Worm (Caenorhabditis elegans): ENCODE measurements around the gene mlt-7.

mlt-7 gene

DNA sequence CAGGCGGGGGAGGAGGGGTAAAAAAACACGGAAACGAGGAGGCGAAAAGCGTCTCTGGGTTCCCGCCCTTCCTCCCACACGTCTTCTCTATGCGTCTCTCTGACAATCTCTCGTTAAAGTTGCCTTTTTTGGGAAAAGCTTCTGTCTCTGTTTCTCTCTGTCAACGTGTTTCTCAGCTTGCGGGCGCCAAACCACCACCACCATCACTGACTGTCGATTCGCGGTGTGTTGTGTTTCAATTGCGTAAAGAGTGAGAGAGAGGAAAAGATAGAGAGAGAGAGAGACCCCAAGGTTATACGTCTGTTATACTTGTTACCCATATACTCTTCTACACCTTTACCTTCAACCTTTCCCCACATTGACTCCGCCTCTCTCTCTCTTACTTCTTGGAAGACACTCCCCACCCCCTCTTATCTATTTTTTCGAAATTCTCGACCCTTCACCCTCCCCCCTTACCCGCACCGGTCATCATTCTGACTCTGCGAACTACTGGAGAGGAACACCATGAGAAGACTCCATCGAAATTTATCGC, at the start of gene mlt-7:
Gene mlt-7 (plus strand): TSS at position 482 of the 532 bp plus-strand sequence.
- TF ChIP-seq him-1 (tag; optimal IDR thresholded peaks at IDR 0.05): no peak
- no peak for TF ChIP-seq W03F9.2 (tag; optimal IDR thresholded peaks at IDR 0.05)
- TF ChIP-seq dao-5 (tag; optimal IDR thresholded peaks at IDR 0.05): no peak

ce11 chrII:4344317-4344716, 48.5 kb upstream of the mlt-7 start:
- TF ChIP-seq dao-5 (tag; optimal IDR thresholded peaks at IDR 0.05): no peak
- no peak for TF ChIP-seq him-1 (tag; optimal IDR thresholded peaks at IDR 0.05)
- no peak for TF ChIP-seq W03F9.2 (tag; optimal IDR thresholded peaks at IDR 0.05)

DNA sequence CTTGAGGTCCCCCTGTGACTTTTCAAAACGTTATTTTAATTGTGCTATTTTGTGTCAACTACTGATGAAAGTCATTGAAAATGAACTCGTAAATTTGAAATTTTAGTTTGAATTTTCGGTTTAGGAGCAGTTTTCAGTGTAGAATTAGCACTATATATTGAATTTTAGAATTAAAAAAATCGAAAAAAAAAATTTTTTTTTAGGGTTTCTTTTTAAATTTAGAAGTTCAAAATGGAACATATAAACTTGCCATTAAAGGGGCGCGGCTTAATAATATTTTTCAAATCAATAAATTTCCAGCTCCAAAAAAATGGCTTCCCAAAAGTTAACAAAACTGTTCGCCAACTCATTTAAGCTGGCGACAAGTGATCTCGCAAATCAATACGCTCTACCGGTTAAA, 41.9 kb upstream of the mlt-7 start, which contains the start of gene H20J04.9:
Gene H20J04.9 (plus strand): TSS at position 301 of the 400 bp plus-strand sequence.
- TF ChIP-seq him-1 (tag; optimal IDR thresholded peaks at IDR 0.05) (no peak), dao-5 (tag; optimal IDR thresholded peaks at IDR 0.05) (no peak), W03F9.2 (tag; optimal IDR thresholded peaks at IDR 0.05) (no peak)

DNA sequence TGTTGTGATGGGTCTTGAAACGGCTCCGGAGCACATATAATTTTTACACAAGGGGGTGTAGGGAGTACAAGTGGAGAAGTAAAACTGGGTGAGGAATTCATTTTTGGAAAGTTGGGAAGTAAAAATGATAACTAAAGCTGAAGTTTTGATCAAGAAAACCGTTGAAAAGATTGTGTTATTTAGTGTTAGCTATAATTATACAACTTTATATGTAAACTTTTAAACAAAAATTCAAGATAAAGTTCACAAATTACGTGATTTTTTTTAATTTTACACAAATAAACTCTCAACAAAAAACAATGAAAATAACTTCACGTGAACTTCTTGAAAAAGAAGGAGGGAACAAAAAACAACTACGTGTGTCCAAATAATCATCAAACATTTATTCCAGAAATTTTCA, 37.6 kb upstream of the mlt-7 start, which contains the start of the genes H20J04.7 and H20J04.1:
Gene H20J04.7 (minus strand): TSS at position 101 of the 400 bp plus-strand sequence.
Gene H20J04.1 (plus strand): TSS at position 397 of the 400 bp plus-strand sequence.
- TF ChIP-seq him-1 (tag; optimal IDR thresholded peaks at IDR 0.05): no peak
- no peak for TF ChIP-seq W03F9.2 (tag; optimal IDR thresholded peaks at IDR 0.05)
- no peak for TF ChIP-seq dao-5 (tag; optimal IDR thresholded peaks at IDR 0.05)

- TF ChIP-seq him-1 (tag; optimal IDR thresholded peaks at IDR 0.05): no peak
Observed at ce11 chrII:4358765-4359164, 34.0 kb upstream of the mlt-7 start, which contains the start of gene lat-2. Gene lat-2, plus strand, starts transcription at chrII:4359065.

- TF ChIP-seq W03F9.2 (tag; optimal IDR thresholded peaks at IDR 0.05): no peak
- no peak for TF ChIP-seq him-1 (tag; optimal IDR thresholded peaks at IDR 0.05)
- no peak for TF ChIP-seq dao-5 (tag; optimal IDR thresholded peaks at IDR 0.05)
Observed at ce11 chrII:4359219-4359618, 33.6 kb upstream of the mlt-7 start.

DNA sequence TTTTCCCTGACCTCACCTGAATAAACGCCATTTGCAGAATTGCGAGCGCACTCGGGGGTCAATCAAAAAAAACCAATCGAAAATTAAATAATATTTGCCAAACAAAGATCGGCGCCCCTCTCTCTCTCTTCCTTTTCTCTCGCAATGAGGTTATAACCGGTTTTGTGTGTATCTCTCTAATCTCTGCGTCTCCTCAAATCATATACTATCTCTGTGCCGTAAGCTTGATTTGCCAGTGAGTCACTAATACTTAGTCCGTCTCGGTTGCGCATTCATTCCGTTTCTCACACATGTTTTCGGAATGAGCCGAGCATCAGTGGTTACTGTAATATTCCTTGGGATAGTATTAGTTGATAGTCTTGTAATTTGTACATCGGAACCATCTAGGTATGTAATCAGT, 30.7 kb upstream of the mlt-7 start:
- TF ChIP-seq him-1 (tag; optimal IDR thresholded peaks at IDR 0.05): no peak
- no peak for TF ChIP-seq dao-5 (tag; optimal IDR thresholded peaks at IDR 0.05)
- no peak for TF ChIP-seq W03F9.2 (tag; optimal IDR thresholded peaks at IDR 0.05)

- no peak for TF ChIP-seq him-1 (tag; optimal IDR thresholded peaks at IDR 0.05)
- no peak for TF ChIP-seq W03F9.2 (tag; optimal IDR thresholded peaks at IDR 0.05)
- no peak for TF ChIP-seq dao-5 (tag; optimal IDR thresholded peaks at IDR 0.05)
Observed at ce11 chrII:4367923-4368322, 24.9 kb upstream of the mlt-7 start, which contains the start of gene try-9. Gene try-9, plus strand, starts transcription at chrII:4368223.

DNA sequence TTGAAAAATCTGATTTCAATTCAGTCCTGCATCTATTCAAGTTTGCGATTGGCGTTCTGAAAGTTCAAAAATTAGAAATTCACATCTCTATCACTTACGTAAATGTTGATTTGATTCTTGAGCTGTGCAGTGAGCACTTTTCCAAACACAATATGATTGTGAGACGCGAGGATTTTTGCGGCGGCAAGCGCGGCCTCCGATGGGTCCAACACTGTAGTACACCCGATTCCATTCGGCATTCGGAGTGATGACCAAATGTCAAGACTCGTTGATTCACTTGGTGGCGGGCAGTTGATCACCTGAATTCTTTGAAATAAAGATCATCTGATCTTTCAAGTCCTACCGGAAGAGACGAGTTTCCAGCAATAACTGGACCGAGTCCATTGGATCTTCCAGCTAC, 23.1 kb upstream of the mlt-7 start:
- TF ChIP-seq dao-5 (tag; optimal IDR thresholded peaks at IDR 0.05) (no peak), him-1 (tag; optimal IDR thresholded peaks at IDR 0.05) (no peak), W03F9.2 (tag; optimal IDR thresholded peaks at IDR 0.05) (no peak)

DNA sequence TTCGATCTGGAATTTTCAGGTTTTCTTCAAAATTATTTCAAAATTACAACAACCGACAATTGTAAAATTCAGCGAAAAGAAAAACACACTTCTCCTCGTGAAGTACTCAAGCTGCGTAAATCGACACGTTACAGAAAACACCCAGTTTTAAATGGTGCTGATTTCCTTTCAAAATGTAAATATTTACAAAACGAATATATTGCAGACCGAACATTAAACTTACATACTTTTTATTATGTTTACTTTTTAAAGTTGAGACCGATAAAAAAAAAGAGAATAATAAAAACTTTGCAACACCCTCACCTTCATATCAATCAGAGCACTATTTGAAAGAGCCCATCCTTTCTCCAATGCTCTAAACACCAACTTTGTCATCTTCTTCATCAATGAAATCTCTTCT, 22.0 kb upstream of the mlt-7 start:
- TF ChIP-seq W03F9.2 (tag; optimal IDR thresholded peaks at IDR 0.05): no peak

DNA sequence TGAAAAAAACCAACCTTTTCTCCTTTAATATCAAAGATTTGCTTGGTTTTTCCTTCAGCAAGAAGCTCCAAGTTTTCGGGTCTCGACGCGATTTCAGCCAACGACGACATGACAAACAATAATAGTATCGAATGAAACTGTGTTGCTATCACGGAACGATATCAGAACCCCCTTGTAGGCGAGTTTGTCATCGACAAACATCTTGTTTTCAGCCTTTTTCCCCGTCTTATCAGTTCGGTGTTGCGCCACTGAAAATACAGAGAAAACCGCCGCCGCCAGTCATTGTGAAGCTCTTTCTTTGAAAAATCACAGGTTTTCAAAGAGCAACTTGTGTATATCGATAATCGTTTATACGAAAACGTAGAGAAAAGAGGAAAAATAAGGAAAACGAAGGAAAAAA, 20.4 kb upstream of the mlt-7 start, which contains the start of gene paic-1:
Gene paic-1 (minus strand): TSS at position 120 of the 400 bp plus-strand sequence.
- TF ChIP-seq him-1 (tag; optimal IDR thresholded peaks at IDR 0.05): no peak
- TF ChIP-seq W03F9.2 (tag; optimal IDR thresholded peaks at IDR 0.05): no peak
- TF ChIP-seq dao-5 (tag; optimal IDR thresholded peaks at IDR 0.05): no peak

DNA sequence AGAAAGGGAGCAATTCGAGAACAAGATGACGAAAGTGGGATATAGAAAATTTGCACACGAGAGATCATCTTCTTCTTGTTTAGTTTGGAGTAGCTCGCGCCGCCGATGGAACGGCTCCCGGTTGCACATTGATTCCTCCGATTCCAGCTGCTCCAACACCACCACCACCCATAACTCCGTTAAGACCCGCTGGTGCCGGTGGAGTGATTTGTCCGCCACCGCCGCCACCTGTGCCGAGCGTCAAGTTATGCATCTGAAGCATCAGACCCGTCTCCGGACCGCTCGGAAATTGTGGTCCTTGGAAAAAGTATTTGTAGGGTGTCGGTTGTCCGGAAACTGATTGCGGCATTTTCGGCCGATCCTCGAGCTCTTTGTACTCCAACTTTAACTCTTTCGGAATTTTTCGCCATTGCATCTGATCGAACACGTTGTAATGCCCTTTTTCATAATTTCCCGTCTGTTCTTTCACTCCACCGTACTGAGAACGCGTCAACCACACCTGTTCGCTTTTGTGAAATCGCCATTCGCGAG, 19.9 kb upstream of the mlt-7 start:
- TF ChIP-seq dao-5 (tag; optimal IDR thresholded peaks at IDR 0.05) (no peak), him-1 (tag; optimal IDR thresholded peaks at IDR 0.05) (no peak), W03F9.2 (tag; optimal IDR thresholded peaks at IDR 0.05) (no peak)

- TF ChIP-seq him-1 (tag; optimal IDR thresholded peaks at IDR 0.05) (no peak), dao-5 (tag; optimal IDR thresholded peaks at IDR 0.05) (no peak), W03F9.2 (tag; optimal IDR thresholded peaks at IDR 0.05) (no peak)
Observed at ce11 chrII:4374885-4375284, 17.9 kb upstream of the mlt-7 start.

ce11 chrII:4376295-4377172, 16.3 kb upstream of the mlt-7 start, which contains the start of gene ntl-2:
Gene ntl-2, minus strand, starts transcription at chrII:4376465.
- TF ChIP-seq W03F9.2 (tag; optimal IDR thresholded peaks at IDR 0.05): peak; percentile 79
- TF ChIP-seq dao-5 (tag; optimal IDR thresholded peaks at IDR 0.05): no peak
- peak; percentile 79 for TF ChIP-seq him-1 (tag; optimal IDR thresholded peaks at IDR 0.05)

All from whole organism, L4/young adult.